ENCODE assay signal across 2 fruit fly cellular contexts in the genomic region with DNA sequence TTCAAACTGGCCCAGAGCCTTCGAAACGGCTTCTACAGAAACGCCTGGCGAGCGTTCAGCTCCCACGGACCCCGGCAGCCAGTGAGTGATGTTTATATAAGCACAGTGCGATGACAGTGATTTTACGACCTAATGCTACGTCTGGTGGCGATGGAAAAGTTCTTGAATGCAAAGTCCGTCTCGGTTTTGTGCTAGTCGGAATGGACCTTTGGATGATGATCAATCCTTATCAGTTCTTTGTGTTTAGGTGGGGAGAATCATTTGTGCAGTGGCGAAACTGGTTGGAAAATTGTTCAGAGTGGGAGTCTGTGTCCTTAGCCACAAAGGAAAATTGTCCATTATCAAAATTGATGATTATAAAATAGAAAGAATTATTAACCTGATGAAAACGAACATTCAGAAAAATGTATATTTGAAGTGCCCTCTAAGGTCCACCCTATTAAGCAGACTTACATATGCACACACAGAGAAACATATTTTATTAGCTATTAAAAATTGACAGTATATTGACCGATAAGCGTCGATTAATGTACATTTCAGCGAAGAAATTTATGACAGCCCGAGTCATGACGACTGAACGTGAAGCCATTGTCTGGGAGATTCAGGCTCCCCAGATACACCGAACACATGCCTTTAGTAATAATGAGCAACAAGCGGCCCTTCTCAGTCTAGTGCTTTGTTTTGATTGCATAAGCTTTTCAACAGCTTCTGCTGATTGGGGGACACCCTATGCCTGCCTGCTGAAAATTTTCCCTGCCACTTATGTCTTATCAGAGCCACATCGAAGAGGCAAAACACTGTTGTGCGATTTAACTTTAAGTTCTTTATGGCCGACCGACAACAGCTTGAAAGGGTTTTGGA.
A peak's percentile ranks its signal among the peaks of the same experiment; 100 is the strongest.
TF ChIP-seq lines count a peak whose summit lies in the region.

No protein-coding gene starts in this region.

TF ChIP-seq in whole organism, embryonic, 481 proteins besides CTCF, POLR2A, EP300 and RAD21 (continued from another document and continues in another):
- TF ChIP-seq Hmr (GFP tag; optimal IDR thresholded peaks at IDR 0.05; lab: Kevin White, UChicago): peak; percentile 9
- TF ChIP-seq CG2120 (GFP tag; optimal IDR thresholded peaks at IDR 0.05; lab: Kevin White, UChicago): peak; percentile 11
- no peak for TF ChIP-seq CG1647 (GFP tag; optimal IDR thresholded peaks at IDR 0.05; lab: Kevin White, UChicago)
- no peak for TF ChIP-seq gt (GFP tag; IDR thresholded peaks at IDR 0.05; lab: Robert Waterston, UW)
- peak; percentile 51 for TF ChIP-seq lbe (GFP tag; optimal IDR thresholded peaks at IDR 0.05; lab: Kevin White, UChicago)
- TF ChIP-seq Xbp1 (GFP tag; optimal IDR thresholded peaks at IDR 0.05; lab: Kevin White, UChicago): no peak
- TF ChIP-seq odd (GFP tag; optimal IDR thresholded peaks at IDR 0.05; lab: Kevin White, UChicago): no peak
- TF ChIP-seq seq (GFP tag; IDR thresholded peaks at IDR 0.05; lab: Robert Waterston, UW): no peak
- TF ChIP-seq CG7556 (GFP tag; optimal IDR thresholded peaks at IDR 0.05; lab: Kevin White, UChicago): peak; percentile 14
- TF ChIP-seq oc (tag; optimal IDR thresholded peaks at IDR 0.05; lab: Kevin White, UChicago): no peak
- no peak for TF ChIP-seq tap (tag; optimal IDR thresholded peaks at IDR 0.05; lab: Kevin White, UChicago)
- TF ChIP-seq CG11093 (GFP tag; IDR thresholded peaks at IDR 0.05; lab: Robert Waterston, UW): no peak
- no peak for TF ChIP-seq slp2 (GFP tag; optimal IDR thresholded peaks at IDR 0.05; lab: Kevin White, UChicago)
- TF ChIP-seq ato (GFP tag; IDR thresholded peaks at IDR 0.05; lab: Robert Waterston, UW; ENCODE audit: partially characterized antibody): no peak
- peak; percentile 70 for TF ChIP-seq Med (GFP tag; lab: Kevin White, UChicago)
- TF ChIP-seq yki (optimal IDR thresholded peaks at IDR 0.05; lab: Kevin White, UChicago): no peak
- TF ChIP-seq CG33557 (GFP tag; optimal IDR thresholded peaks at IDR 0.05; lab: Kevin White, UChicago): no peak
- no peak for TF ChIP-seq CG17359 (tag; optimal IDR thresholded peaks at IDR 0.05; lab: Kevin White, UChicago)
- TF ChIP-seq sens (GFP tag; lab: Kevin White, UChicago): peak; percentile 79
- TF ChIP-seq phol (tag; optimal IDR thresholded peaks at IDR 0.05; lab: Kevin White, UChicago): no peak
- no peak for TF ChIP-seq sr (GFP tag; IDR thresholded peaks at IDR 0.05; lab: Robert Waterston, UW)
- no peak for TF ChIP-seq CG4424 (GFP tag; optimal IDR thresholded peaks at IDR 0.05; lab: Kevin White, UChicago)
- peak; percentile 33 for TF ChIP-seq lab (GFP tag; optimal IDR thresholded peaks at IDR 0.05; lab: Kevin White, UChicago)
- no peak for TF ChIP-seq CHES-1-like (GFP tag; optimal IDR thresholded peaks at IDR 0.05; lab: Kevin White, UChicago)
- no peak for TF ChIP-seq Atf3 (GFP tag; optimal IDR thresholded peaks at IDR 0.05; lab: Kevin White, UChicago)
- no peak for TF ChIP-seq org-1 (GFP tag; optimal IDR thresholded peaks at IDR 0.05; lab: Kevin White, UChicago)
- no peak for TF ChIP-seq wdn (GFP tag; IDR thresholded peaks at IDR 0.05; lab: Robert Waterston, UW)
- no peak for TF ChIP-seq CG34376 (GFP tag; optimal IDR thresholded peaks at IDR 0.05; lab: Kevin White, UChicago)
- TF ChIP-seq toy (GFP tag; IDR thresholded peaks at IDR 0.05; lab: Robert Waterston, UW): no peak
- TF ChIP-seq grn (GFP tag; optimal IDR thresholded peaks at IDR 0.05; lab: Kevin White, UChicago): peak; percentile 23
- TF ChIP-seq CG4328 (GFP tag; optimal IDR thresholded peaks at IDR 0.05; lab: Kevin White, UChicago): no peak
- no peak for TF ChIP-seq rib (GFP tag; IDR thresholded peaks at IDR 0.05; lab: Robert Waterston, UW)
- peak; percentile 24 for TF ChIP-seq CG18599 (GFP tag; optimal IDR thresholded peaks at IDR 0.05; lab: Kevin White, UChicago)
- no peak for TF ChIP-seq mirr (GFP tag; optimal IDR thresholded peaks at IDR 0.05; lab: Kevin White, UChicago)
- no peak for TF ChIP-seq Hr3 (GFP tag; optimal IDR thresholded peaks at IDR 0.05; lab: Kevin White, UChicago)
- TF ChIP-seq pnt (GFP tag; optimal IDR thresholded peaks at IDR 0.05; lab: Kevin White, UChicago): no peak
- no peak for TF ChIP-seq CG7786 (GFP tag; optimal IDR thresholded peaks at IDR 0.05; lab: Kevin White, UChicago)
- TF ChIP-seq CG4854 (GFP tag; optimal IDR thresholded peaks at IDR 0.05; lab: Kevin White, UChicago): no peak
- no peak for TF ChIP-seq CG1024 (GFP tag; IDR thresholded peaks at IDR 0.05; lab: Robert Waterston, UW)
- no peak for TF ChIP-seq Ets97D (GFP tag; optimal IDR thresholded peaks at IDR 0.05; lab: Kevin White, UChicago)
- TF ChIP-seq unpg (GFP tag; optimal IDR thresholded peaks at IDR 0.05; lab: Kevin White, UChicago): no peak
- TF ChIP-seq bab2 (GFP tag; optimal IDR thresholded peaks at IDR 0.05; lab: Kevin White, UChicago): no peak
- TF ChIP-seq dimm (GFP tag; IDR thresholded peaks at IDR 0.05; lab: Robert Waterston, UW): no peak
- TF ChIP-seq YL-1 (GFP tag; optimal IDR thresholded peaks at IDR 0.05; lab: Kevin White, UChicago): no peak
- no peak for TF ChIP-seq bsh (GFP tag; optimal IDR thresholded peaks at IDR 0.05; lab: Kevin White, UChicago)
- no peak for TF ChIP-seq CG11695 (GFP tag; IDR thresholded peaks at IDR 0.05; lab: Robert Waterston, UW)
- no peak for TF ChIP-seq eve (GFP tag; optimal IDR thresholded peaks at IDR 0.05; lab: Kevin White, UChicago)
- TF ChIP-seq stwl (tag; optimal IDR thresholded peaks at IDR 0.05; lab: Kevin White, UChicago): no peak
- TF ChIP-seq fd3F (GFP tag; optimal IDR thresholded peaks at IDR 0.05; lab: Kevin White, UChicago): no peak
- TF ChIP-seq nom (GFP tag; optimal IDR thresholded peaks at IDR 0.05; lab: Kevin White, UChicago): no peak
- peak; percentile 60 for TF ChIP-seq sug (tag; optimal IDR thresholded peaks at IDR 0.05; lab: Kevin White, UChicago)
- TF ChIP-seq CG7839 (tag; optimal IDR thresholded peaks at IDR 0.05; lab: Kevin White, UChicago): peak; percentile 11
- no peak for TF ChIP-seq Scr (GFP tag; IDR thresholded peaks at IDR 0.05; lab: Robert Waterston, UW; ENCODE audit: partially characterized antibody)
- TF ChIP-seq CG32767 (GFP tag; IDR thresholded peaks at IDR 0.05; lab: Robert Waterston, UW): no peak
- TF ChIP-seq grau (tag; optimal IDR thresholded peaks at IDR 0.05; lab: Kevin White, UChicago): no peak
- TF ChIP-seq Trl (optimal IDR thresholded peaks at IDR 0.05; lab: Kevin White, UChicago): no peak
- TF ChIP-seq Trl (GFP tag; optimal IDR thresholded peaks at IDR 0.05; lab: Kevin White, UChicago): no peak
- TF ChIP-seq insv (GFP tag; optimal IDR thresholded peaks at IDR 0.05; lab: Kevin White, UChicago): no peak
- no peak for TF ChIP-seq CG2116 (GFP tag; optimal IDR thresholded peaks at IDR 0.05; lab: Kevin White, UChicago)
- TF ChIP-seq Hmx (GFP tag; optimal IDR thresholded peaks at IDR 0.05; lab: Kevin White, UChicago): no peak
- no peak for TF ChIP-seq nerfin-2 (GFP tag; IDR thresholded peaks at IDR 0.05; lab: Robert Waterston, UW; ENCODE audit: partially characterized antibody)
- TF ChIP-seq gem (tag; optimal IDR thresholded peaks at IDR 0.05; lab: Kevin White, UChicago): no peak
- TF ChIP-seq Dek (tag; optimal IDR thresholded peaks at IDR 0.05; lab: Kevin White, UChicago): no peak
- peak; percentile 28; the same call in 1 of the 2 replicates for TF ChIP-seq Drgx (GFP tag; IDR thresholded peaks at IDR 0.05; lab: Robert Waterston, UW)
- peak; percentile 55 for TF ChIP-seq exex (tag; optimal IDR thresholded peaks at IDR 0.05; lab: Kevin White, UChicago)

TF ChIP-seq in whole organism, prepupa, 60 proteins besides CTCF, POLR2A, EP300 and RAD21 (continued from another document):
- TF ChIP-seq topi (GFP tag; optimal IDR thresholded peaks at IDR 0.05; lab: Kevin White, UChicago): peak; percentile 18
- TF ChIP-seq CG11762 (GFP tag; optimal IDR thresholded peaks at IDR 0.05; lab: Kevin White, UChicago; ENCODE audit: insufficient read depth): peak; percentile 18
- peak; percentile 24 for TF ChIP-seq CG31627 (GFP tag; optimal IDR thresholded peaks at IDR 0.05; lab: Kevin White, UChicago)
- peak; percentile 51 for TF ChIP-seq Ets96B (tag; optimal IDR thresholded peaks at IDR 0.05; lab: Kevin White, UChicago)
- peak; percentile 93 for TF ChIP-seq vri (GFP tag; optimal IDR thresholded peaks at IDR 0.05; lab: Kevin White, UChicago)
- TF ChIP-seq Hr4 (GFP tag; optimal IDR thresholded peaks at IDR 0.05; lab: Kevin White, UChicago): peak; percentile 44
- TF ChIP-seq salr (GFP tag; optimal IDR thresholded peaks at IDR 0.05; lab: Kevin White, UChicago): no peak
- TF ChIP-seq net (GFP tag; optimal IDR thresholded peaks at IDR 0.05; lab: Kevin White, UChicago): peak; percentile 43
- peak; percentile 24 for TF ChIP-seq achi (GFP tag; optimal IDR thresholded peaks at IDR 0.05; lab: Kevin White, UChicago)
- no peak for TF ChIP-seq dsx (GFP tag; optimal IDR thresholded peaks at IDR 0.05; lab: Kevin White, UChicago; ENCODE audit: poor library complexity, severe bottlenecking)
- no peak for TF ChIP-seq Sox15 (GFP tag; optimal IDR thresholded peaks at IDR 0.05; lab: Kevin White, UChicago)
- TF ChIP-seq Sox102F (GFP tag; optimal IDR thresholded peaks at IDR 0.05; lab: Kevin White, UChicago): peak; percentile 40
